Fruit fly (Drosophila melanogaster) whole organism, embryonic: ENCODE data around the gene CG43338.

Experiments
- Abd-B ChIP-seq: fragments of 200-800 bp; sonication (Bioruptor generic); optimal IDR thresholded peaks from 2 replicates; lab custom pipeline; 2018; ENCODE audit warnings: missing biosample characterization, mild to moderate bottlenecking, missing genetic modification characterization, moderate library complexity
- BtbVII ChIP-seq: fragments of 200-800 bp; sonication (Bioruptor generic); optimal IDR thresholded peaks from 3 replicates; lab custom pipeline; 2017; ENCODE audit warnings: missing biosample characterization, mild to moderate bottlenecking, missing genetic modification characterization
- CG10209 ChIP-seq: fragments of 200-800 bp; sonication (Bioruptor generic); optimal IDR thresholded peaks from 3 replicates; lab custom pipeline; 2017; ENCODE audit warnings: missing biosample characterization, mild to moderate bottlenecking, missing genetic modification characterization, missing genetic modification reagents
- CG10274 ChIP-seq: fragments of 200-800 bp; sonication (Bioruptor generic); optimal IDR thresholded peaks from 3 replicates; lab custom pipeline; 2017; ENCODE audit warnings: missing biosample characterization, mild to moderate bottlenecking, missing genetic modification characterization
- CG10979 ChIP-seq: fragments of 200-800 bp; sonication (Bioruptor generic); optimal IDR thresholded peaks from 2 replicates; lab custom pipeline; 2018; ENCODE audit warnings: missing biosample characterization, mild to moderate bottlenecking, missing genetic modification characterization, moderate library complexity
- CG12769 ChIP-seq: fragments of 200-800 bp; sonication (Bioruptor generic); optimal IDR thresholded peaks from 2 replicates; lab custom pipeline; 2019; ENCODE audit warnings: missing biosample characterization, mild to moderate bottlenecking, missing genetic modification characterization, moderate library complexity
- CG13123 ChIP-seq: fragments of 200-800 bp; sonication (Bioruptor generic); optimal IDR thresholded peaks from 2 replicates; lab custom pipeline; 2016; ENCODE audit warnings: missing biosample characterization, missing genetic modification characterization
- CG14860 ChIP-seq: fragments of 200-800 bp; sonication (Bioruptor generic); IDR thresholded peaks from 3 replicates; pipeline ENCODE4 v1.3.6; 2022; ENCODE audit warnings: missing biosample characterization, missing genetic modification characterization; ENCODE audit not compliant: partially characterized antibody
- CG2202 ChIP-seq: fragments of 200-800 bp; sonication (Bioruptor generic); optimal IDR thresholded peaks from 2 replicates; lab custom pipeline; 2018; ENCODE audit warnings: missing biosample characterization, mild to moderate bottlenecking, missing genetic modification characterization
- CG3065 ChIP-seq: fragments of 200-800 bp; sonication (Bioruptor generic); optimal IDR thresholded peaks from 2 replicates; lab custom pipeline; 2016; ENCODE audit warnings: missing biosample characterization, missing genetic modification characterization
- CG3407 ChIP-seq: fragments of 200-800 bp; sonication (Bioruptor generic); optimal IDR thresholded peaks from 2 replicates; lab custom pipeline; 2018; ENCODE audit warnings: missing biosample characterization, mild to moderate bottlenecking, missing genetic modification characterization
- CG3847 ChIP-seq: fragments of 200-800 bp; sonication (Bioruptor generic); IDR thresholded peaks from 2 replicates; pipeline ENCODE4 v1.3.6; 2022; ENCODE audit warnings: missing biosample characterization, missing genetic modification characterization
- CG3995 ChIP-seq: fragments of 200-800 bp; sonication (Bioruptor generic); optimal IDR thresholded peaks from 3 replicates; lab custom pipeline; 2016; ENCODE audit warnings: missing biosample characterization, missing genetic modification characterization
- CG4282 ChIP-seq: fragments of 200-800 bp; sonication (Bioruptor generic); optimal IDR thresholded peaks from 2 replicates; lab custom pipeline; 2016; ENCODE audit warnings: missing biosample characterization, missing genetic modification characterization
- CG4360 ChIP-seq: fragments of 200-800 bp; sonication (Bioruptor generic); IDR thresholded peaks from 2 replicates; pipeline ENCODE4 v1.3.6; 2022; ENCODE audit warnings: missing biosample characterization, missing genetic modification characterization
- CG6854 ChIP-seq: fragments of 200-800 bp; sonication (Bioruptor generic); optimal IDR thresholded peaks from 3 replicates; lab custom pipeline; 2017; ENCODE audit warnings: missing biosample characterization, mild to moderate bottlenecking, missing genetic modification characterization
- CG8478 ChIP-seq: fragments of >200 bp; optimal IDR thresholded peaks from 2 replicates; lab custom pipeline; 2018
- CG9609 ChIP-seq: fragments of 200-800 bp; sonication (Bioruptor generic); optimal IDR thresholded peaks from 3 replicates; lab custom pipeline; 2016; ENCODE audit warnings: missing biosample characterization, missing genetic modification characterization
- CG9727 ChIP-seq: fragments of 200-800 bp; sonication (Bioruptor generic); optimal IDR thresholded peaks from 3 replicates; lab custom pipeline; 2017; ENCODE audit warnings: missing biosample characterization, mild to moderate bottlenecking, missing genetic modification characterization
- CG9932 ChIP-seq: fragments of 200-800 bp; sonication (Bioruptor generic); IDR thresholded peaks from 2 replicates; pipeline ENCODE4 v1.3.6; 2022; ENCODE audit warnings: missing biosample characterization, missing genetic modification characterization
- Chrac-16 ChIP-seq: fragments of 200-800 bp; sonication (Bioruptor generic); optimal IDR thresholded peaks from 3 replicates; lab custom pipeline; 2016; ENCODE audit warnings: missing biosample characterization, missing genetic modification characterization
- CkIIα-i1 ChIP-seq: fragments of 200-800 bp; sonication (Bioruptor generic); IDR thresholded peaks from 2 replicates; pipeline ENCODE4 v1.3.6; 2022; ENCODE audit warnings: missing biosample characterization, missing genetic modification characterization
- Dbx ChIP-seq: fragments of 200-800 bp; sonication (Bioruptor generic); IDR thresholded peaks from 3 replicates; pipeline ENCODE4 v1.3.6; 2022; ENCODE audit warnings: missing biosample characterization, missing genetic modification characterization
- ERR ChIP-seq: fragments of 200-800 bp; sonication (Bioruptor generic); optimal IDR thresholded peaks from 2 replicates; lab custom pipeline; 2016; ENCODE audit warnings: missing biosample characterization, missing genetic modification characterization
- Fer2 ChIP-seq: fragments of 200-800 bp; sonication (Bioruptor generic); optimal IDR thresholded peaks from 2 replicates; lab custom pipeline; 2018; ENCODE audit warnings: missing biosample characterization, mild to moderate bottlenecking, missing genetic modification characterization, moderate library complexity
- Gsc ChIP-seq: fragments of 200-800 bp; sonication (Bioruptor generic); IDR thresholded peaks from 2 replicates; pipeline ENCODE4 v1.3.6; 2022; ENCODE audit warnings: missing biosample characterization, missing genetic modification characterization
- Gug ChIP-seq: fragments of 200-800 bp; sonication (Bioruptor generic); IDR thresholded peaks from 4 replicates; pipeline ENCODE4 v1.3.6; 2022; ENCODE audit warnings: missing biosample characterization, missing genetic modification characterization
- H2.0 ChIP-seq: fragments of 200-800 bp; sonication (Bioruptor generic); IDR thresholded peaks from 2 replicates; pipeline ENCODE4 v1.3.6; 2022; ENCODE audit warnings: missing biosample characterization, missing genetic modification characterization
- Hey ChIP-seq: fragments of 200-800 bp; sonication (Bioruptor generic); optimal IDR thresholded peaks from 3 replicates; lab custom pipeline; 2018; ENCODE audit warnings: missing biosample characterization, mild to moderate bottlenecking, missing genetic modification characterization
- Hmr ChIP-seq: fragments of 200-800 bp; sonication (Bioruptor generic); optimal IDR thresholded peaks from 3 replicates; lab custom pipeline; 2017; ENCODE audit warnings: mild to moderate bottlenecking, missing biosample characterization, missing genetic modification reagents, missing genetic modification characterization
- Hr51 ChIP-seq, 2 experiments: fragments of 200-800 bp; sonication (Bioruptor generic); optimal IDR thresholded peaks; 2 replicates in 1 of 2; 3 replicates in 1 of 2; lab custom pipeline; 2016 to 2018; ENCODE audit warnings: missing biosample characterization in 2 of 2, missing genetic modification characterization in 2 of 2, mild to moderate bottlenecking in 1 of 2, moderate library complexity in 1 of 2
- Lim3 ChIP-seq: fragments of 200-800 bp; sonication (Bioruptor generic); IDR thresholded peaks from 2 replicates; pipeline ENCODE4 v1.3.6; 2022; ENCODE audit warnings: missing biosample characterization, missing genetic modification characterization
- Nf-YA ChIP-seq: fragments of 200-800 bp; sonication (Bioruptor generic); IDR thresholded peaks from 2 replicates; pipeline ENCODE4 v1.3.6; 2022; ENCODE audit warnings: missing biosample characterization, missing genetic modification characterization
- Optix ChIP-seq: fragments of 200-800 bp; sonication (Bioruptor generic); IDR thresholded peaks from 3 replicates; pipeline ENCODE4 v1.3.6; 2022; ENCODE audit warnings: missing biosample characterization, missing genetic modification characterization
- Ptx1 ChIP-seq: fragments of 200-800 bp; sonication (Bioruptor generic); IDR thresholded peaks from 2 replicates; pipeline ENCODE4 v1.3.6; 2022; ENCODE audit warnings: missing biosample characterization, missing genetic modification characterization
- Six4 ChIP-seq: fragments of 200-800 bp; sonication (Bioruptor generic); optimal IDR thresholded peaks from 2 replicates; lab custom pipeline; 2016; ENCODE audit warnings: missing biosample characterization, missing genetic modification characterization
- ara ChIP-seq: fragments of 200-800 bp; sonication (Bioruptor generic); IDR thresholded peaks from 2 replicates; pipeline ENCODE4 v1.3.6; 2022; ENCODE audit warnings: missing biosample characterization, missing genetic modification characterization
- danr ChIP-seq: fragments of 200-800 bp; sonication (Bioruptor generic); IDR thresholded peaks from 2 replicates; pipeline ENCODE4 v1.3.6; 2022; ENCODE audit warnings: missing biosample characterization, missing genetic modification characterization
- emc ChIP-seq: fragments of 200-800 bp; sonication (Bioruptor generic); optimal IDR thresholded peaks from 2 replicates; lab custom pipeline; 2016; ENCODE audit warnings: missing biosample characterization, missing genetic modification characterization
- fd96Cb ChIP-seq: fragments of 200-800 bp; sonication (Bioruptor generic); optimal IDR thresholded peaks from 2 replicates; lab custom pipeline; 2018; ENCODE audit warnings: missing biosample characterization, mild to moderate bottlenecking, missing genetic modification characterization, moderate library complexity
- her ChIP-seq: fragments of 200-800 bp; sonication (Bioruptor generic); optimal IDR thresholded peaks from 2 replicates; lab custom pipeline; 2016; ENCODE audit warnings: missing biosample characterization, missing genetic modification characterization
- klu ChIP-seq: fragments of 200-800 bp; sonication (Bioruptor generic); IDR thresholded peaks from 2 replicates; pipeline ENCODE4 v1.3.6; 2022; ENCODE audit warnings: missing biosample characterization, missing genetic modification characterization
- p53 ChIP-seq: fragments of 200-800 bp; sonication (Bioruptor generic); optimal IDR thresholded peaks from 2 replicates; lab custom pipeline; 2016; ENCODE audit warnings: missing biosample characterization, missing genetic modification characterization
- prd ChIP-seq, 3 experiments: fragments of >200 bp in 2 of 3; fragments of 200-800 bp in 1 of 3; sonication (Bioruptor generic) in 1 of 3; optimal IDR thresholded peaks in 2 of 3; IDR thresholded peaks in 1 of 3; 2 replicates in 2 of 3; 3 replicates in 1 of 3; pipeline versions ENCODE4 v1.3.6 to Lab custom; 2017 to 2022; ENCODE audit warnings: missing biosample characterization in 1 of 3, missing genetic modification characterization in 1 of 3
- ro ChIP-seq: fragments of 200-800 bp; sonication (Bioruptor generic); IDR thresholded peaks from 2 replicates; pipeline ENCODE4 v1.3.6; 2022; ENCODE audit warnings: missing biosample characterization, missing genetic modification characterization
- run ChIP-seq: fragments of 200-800 bp; sonication (Bioruptor generic); optimal IDR thresholded peaks from 3 replicates; lab custom pipeline; 2018; ENCODE audit warnings: missing biosample characterization, mild to moderate bottlenecking, missing genetic modification characterization
- tgo ChIP-seq: fragments of 200-800 bp; sonication (Bioruptor generic); IDR thresholded peaks from 3 replicates; pipeline ENCODE4 v1.3.6; 2022; ENCODE audit warnings: missing biosample characterization, missing genetic modification characterization
- toy ChIP-seq: fragments of 200-800 bp; sonication (Bioruptor generic); IDR thresholded peaks from 2 replicates; pipeline ENCODE4 v1.3.6; 2022; ENCODE audit warnings: missing biosample characterization, missing genetic modification characterization
- ttk ChIP-seq: fragments of 200-800 bp; sonication (Bioruptor generic); IDR thresholded peaks from 2 replicates; pipeline ENCODE4 v2.1.2; 2022; ENCODE audit warnings: missing biosample characterization, missing genetic modification characterization

Gene CG43338

dm6 chr2L:18621357-18622211 lies 49.5 kb downstream of the CG43338 start (continued):
- TF ChIP-seq her (GFP tag; lab: Kevin White, UChicago) (no peak), BtbVII (peak; percentile 86), danr (GFP tag; lab: Robert Waterston, UW) (no peak), CG10209 (GFP tag; lab: Kevin White, UChicago) (peak; percentile 65), Ptx1 (GFP tag; lab: Robert Waterston, UW) (peak; percentile 82), Hey (tag; lab: Kevin White, UChicago) (peak; percentile 43), CG9727 (GFP tag; lab: Kevin White, UChicago) (peak; percentile 86), CG3407 (GFP tag; lab: Kevin White, UChicago) (peak; percentile 52), Six4 (GFP tag; lab: Kevin White, UChicago) (peak; percentile 58), prd (optimal IDR thresholded peaks at IDR 0.05; lab: Kevin White, UChicago) (no peak), prd (GFP tag; IDR thresholded peaks at IDR 0.05; lab: Robert Waterston, UW) (peak; percentile 80), klu (GFP tag; lab: Robert Waterston, UW) (peak; percentile 51), CG10274 (GFP tag; lab: Kevin White, UChicago) (peak; percentile 32), CG6854 (peak; percentile 48), CG10979 (peak; percentile 83), Dbx (GFP tag; lab: Robert Waterston, UW) (peak; percentile 73), tgo (GFP tag; lab: Robert Waterston, UW) (peak; percentile 86), ttk (peak; percentile 64; the same call in 1 of the 2 replicates), emc (no peak), Optix (no peak), CG3847 (GFP tag; lab: Robert Waterston, UW) (peak; percentile 79), Hmr (GFP tag; lab: Kevin White, UChicago) (peak; percentile 86), CG4360 (GFP tag; lab: Robert Waterston, UW) (no peak), Lim3 (peak; percentile 48; the same call in 1 of the 2 replicates), H2.0 (GFP tag; lab: Robert Waterston, UW) (peak; percentile 56; the same call in 1 of the 2 replicates), Abd-B (peak; percentile 71), Nf-YA (peak; percentile 62; the same call in 1 of the 2 replicates), ara (peak; percentile 78), CkIIα-i1 (0 out of 2 replicates have a peak, but pooled peaks have one; percentile 27), CG9609 (peak; percentile 24), CG13123 (GFP tag; lab: Kevin White, UChicago) (peak; percentile 48), toy (peak; percentile 39; the same call in 1 of the 2 replicates), CG8478 (lab: Kevin White, UChicago) (no peak), CG9932 (GFP tag; lab: Robert Waterston, UW) (peak; percentile 84), CG14860 (GFP tag; lab: Robert Waterston, UW) (no peak), CG3995 (GFP tag; lab: Kevin White, UChicago) (peak; percentile 41), CG3065 (no peak), CG2202 (tag; lab: Kevin White, UChicago) (peak; percentile 20), Gsc (GFP tag; lab: Robert Waterston, UW) (no peak), ERR (no peak), Gug (GFP tag; lab: Robert Waterston, UW) (peak; percentile 52; the same call in 2 of the 4 replicates), p53 (GFP tag; lab: Kevin White, UChicago) (no peak), CG4282 (GFP tag; lab: Kevin White, UChicago) (no peak), CG12769 (tag; lab: Kevin White, UChicago) (peak; percentile 44), Fer2 (peak; percentile 67), Hr51 (GFP tag; optimal IDR thresholded peaks at IDR 0.05; lab: Kevin White, UChicago) (peak; percentile 59 to 87), run (tag; lab: Kevin White, UChicago) (peak; percentile 85), ro (GFP tag; lab: Robert Waterston, UW) (no peak), Chrac-16 (GFP tag; lab: Kevin White, UChicago) (peak; percentile 56), fd96Cb (tag; lab: Kevin White, UChicago) (peak; percentile 75)
